Fruit fly (Drosophila melanogaster): Measurements from ENCODE around the gene CG42470.

DNA sequence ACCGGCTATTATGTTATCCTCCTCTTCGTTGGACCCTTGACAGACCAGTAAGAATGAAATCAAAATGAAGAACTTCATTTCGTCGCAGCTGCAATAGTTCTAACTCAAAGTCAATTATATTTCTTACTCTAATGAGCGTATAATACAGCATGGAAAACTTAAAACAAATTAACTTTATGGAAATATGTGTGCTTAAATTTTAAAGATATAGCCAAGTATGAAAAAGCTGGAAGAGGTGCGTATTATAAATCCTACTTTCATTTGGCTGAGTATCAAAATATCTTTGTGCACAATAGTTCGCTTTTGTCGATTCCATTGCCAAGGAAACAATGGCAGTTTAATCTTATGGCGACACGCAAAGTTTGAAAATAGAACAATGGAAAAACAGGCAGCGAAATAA lies 1.0 kb upstream of the CG42470 start, which contains the start of gene Sfp33A1:
- no peak for TF ChIP-seq pad (GFP tag; optimal IDR thresholded peaks at IDR 0.05)
- TF ChIP-seq CG1620 (GFP tag; optimal IDR thresholded peaks at IDR 0.05) = no peak
- no peak for TF ChIP-seq CG11617 (GFP tag; optimal IDR thresholded peaks at IDR 0.05)

Data from whole organism, adult.